Worm (Caenorhabditis elegans) whole organism, L4 larva: ENCODE data around the gene F56H9.9.

Experiments
- D1046.2 ChIP-seq: fragments of 200-800 bp; sonication (Bioruptor generic); IDR thresholded peaks from 2 replicates; pipeline ENCODE4 v1.3.6; 2022; ENCODE audit warnings: missing genetic modification characterization, missing compliant biosample characterization
- T26A8.4 ChIP-seq: fragments of 200-800 bp; sonication (Bioruptor generic); IDR thresholded peaks from 2 replicates; pipeline ENCODE4 v1.3.6; 2022; ENCODE audit warnings: missing genetic modification characterization, missing compliant biosample characterization
- Y5F2A.4 ChIP-seq: fragments of 200-800 bp; sonication (Bioruptor generic); optimal IDR thresholded peaks from 2 replicates; lab custom pipeline; 2018; ENCODE audit warnings: mild to moderate bottlenecking, missing genetic modification characterization, missing compliant biosample characterization
- ZK337.2 ChIP-seq: fragments of 200-800 bp; sonication (Bioruptor generic); IDR thresholded peaks from 2 replicates; pipeline ENCODE4 v1.3.6; 2022; ENCODE audit warnings: missing genetic modification reagents, missing genetic modification characterization, missing compliant biosample characterization
- aha-1 ChIP-seq: fragments of 150-350 bp; peaks from one replicate; lab custom pipeline; 2014; ENCODE audit warnings: missing biosample characterization, missing genetic modification characterization
- ama-1 ChIP-seq: fragments of 150-350 bp; optimal IDR thresholded peaks from 2 replicates; lab custom pipeline; 2014; ENCODE audit warnings: inconsistent platforms, mixed read lengths
- arid-1 ChIP-seq: fragments of 200-800 bp; sonication (Bioruptor generic); conservative IDR thresholded peaks from 2 replicates; pipeline ENCODE4 v1.3.6; 2022; ENCODE audit warnings: missing genetic modification reagents, missing genetic modification characterization, missing compliant biosample characterization
- ceh-20 ChIP-seq: fragments of 200-800 bp; sonication (Bioruptor generic); IDR thresholded peaks from 2 replicates; pipeline ENCODE4 v1.3.6; 2022; ENCODE audit warnings: missing genetic modification reagents, missing genetic modification characterization, missing compliant biosample characterization
- daf-19 ChIP-seq: fragments of 200-800 bp; sonication (Bioruptor generic); conservative IDR thresholded peaks from 2 replicates; pipeline ENCODE4 v1.3.6; 2022; ENCODE audit warnings: missing genetic modification characterization, missing compliant biosample characterization
- dmd-6 ChIP-seq: fragments of 200-800 bp; sonication (Bioruptor generic); IDR thresholded peaks from 2 replicates; pipeline ENCODE4 v1.3.6; 2022; ENCODE audit warnings: missing genetic modification reagents, missing genetic modification characterization, missing compliant biosample characterization
- duxl-1 ChIP-seq: sonication (generic microtip); optimal IDR thresholded peaks from 2 replicates; lab custom pipeline; 2016; ENCODE audit warnings: mild to moderate bottlenecking, missing genetic modification characterization, moderate library complexity, missing compliant biosample characterization; ENCODE audit not compliant: poor library complexity
- dve-1 ChIP-seq: sonication (generic microtip); optimal IDR thresholded peaks from 2 replicates; lab custom pipeline; 2017; ENCODE audit warnings: antibody characterized with exemption, mild to moderate bottlenecking, missing genetic modification characterization, missing compliant biosample characterization; ENCODE audit not compliant: insufficient read depth
- egl-27 ChIP-seq: sonication (generic microtip); optimal IDR thresholded peaks from 3 replicates; lab custom pipeline; 2017; ENCODE audit warnings: missing biosample characterization, missing genetic modification reagents, missing genetic modification characterization
- fkh-10 ChIP-seq: fragments of 150-350 bp; optimal IDR thresholded peaks from 2 replicates; lab custom pipeline; 2014; ENCODE audit warnings: missing biosample characterization, missing genetic modification reagents, missing genetic modification characterization
- gei-8 ChIP-seq: fragments of 200-800 bp; sonication (Bioruptor generic); optimal IDR thresholded peaks from 2 replicates; lab custom pipeline; 2018; ENCODE audit warnings: mild to moderate bottlenecking, missing genetic modification characterization, missing compliant biosample characterization
- hif-1 ChIP-seq, 2 experiments: sonication (generic microtip); optimal IDR thresholded peaks; 2 replicates each; lab custom pipeline; 2016 to 2017; ENCODE audit warnings: missing compliant biosample characterization in 2 of 2, missing genetic modification characterization in 2 of 2, missing genetic modification reagents in 2 of 2, missing genotype in 2 of 2, mild to moderate bottlenecking in 1 of 2
- hlh-30 ChIP-seq: sonication (generic microtip); optimal IDR thresholded peaks from 2 replicates; lab custom pipeline; 2017; ENCODE audit warnings: antibody characterized with exemption, mild to moderate bottlenecking, missing genetic modification characterization, missing compliant biosample characterization; ENCODE audit not compliant: insufficient read depth
- hmg-1.1 ChIP-seq: fragments of 200-800 bp; sonication (Bioruptor generic); IDR thresholded peaks from 2 replicates; pipeline ENCODE4 v1.3.6; 2022; ENCODE audit warnings: missing genetic modification reagents, missing genetic modification characterization, missing compliant biosample characterization
- lin-15B ChIP-seq: fragments of 150-350 bp; sonication (generic microtip); optimal IDR thresholded peaks from 3 replicates; lab custom pipeline; 2014; ENCODE audit warnings: missing biosample characterization, missing genetic modification characterization
- lir-3 ChIP-seq: sonication (generic microtip); optimal IDR thresholded peaks from 2 replicates; lab custom pipeline; 2016; ENCODE audit warnings: mild to moderate bottlenecking, missing genetic modification characterization, missing compliant biosample characterization
- madf-9 ChIP-seq: fragments of 200-800 bp; sonication (Bioruptor generic); conservative IDR thresholded peaks from 2 replicates; pipeline ENCODE4 v1.3.6; 2022; ENCODE audit warnings: missing genetic modification reagents, missing genetic modification characterization, missing compliant biosample characterization
- nhr-102 ChIP-seq: sonication (generic microtip); optimal IDR thresholded peaks from 2 replicates; lab custom pipeline; 2016; ENCODE audit warnings: mild to moderate bottlenecking, missing genetic modification characterization, moderate library complexity, missing compliant biosample characterization
- nhr-11 ChIP-seq: fragments of 150-350 bp; optimal IDR thresholded peaks from 2 replicates; lab custom pipeline; 2014; ENCODE audit warnings: missing biosample characterization, missing genetic modification characterization
- nhr-41 ChIP-seq: fragments of 200-800 bp; sonication (Bioruptor generic); IDR thresholded peaks from 2 replicates; pipeline ENCODE4 v1.3.6; 2022; ENCODE audit warnings: missing genetic modification reagents, missing genetic modification characterization, missing compliant biosample characterization
- nhr-42 ChIP-seq: fragments of 200-800 bp; sonication (Bioruptor generic); IDR thresholded peaks from 2 replicates; pipeline ENCODE4 v1.3.6; 2022; ENCODE audit warnings: missing genetic modification characterization, missing compliant biosample characterization
- nhr-48 ChIP-seq: sonication (generic microtip); optimal IDR thresholded peaks from 2 replicates; lab custom pipeline; 2016; ENCODE audit warnings: mild to moderate bottlenecking, missing genetic modification characterization, missing compliant biosample characterization
- nhr-76 ChIP-seq: fragments of 150-350 bp; optimal IDR thresholded peaks from 2 replicates; lab custom pipeline; 2014; ENCODE audit warnings: missing biosample characterization, missing genetic modification characterization
- php-3 ChIP-seq: fragments of 200-800 bp; sonication (Bioruptor generic); IDR thresholded peaks from 2 replicates; pipeline ENCODE4 v1.3.6; 2022; ENCODE audit warnings: missing genetic modification reagents, missing genetic modification characterization, missing compliant biosample characterization
- pqm-1 ChIP-seq: sonication (generic microtip); optimal IDR thresholded peaks from 2 replicates; lab custom pipeline; 2017; ENCODE audit warnings: missing biosample characterization, missing genetic modification characterization
- saeg-2 ChIP-seq: fragments of 200-800 bp; sonication (Bioruptor generic); IDR thresholded peaks from 2 replicates; pipeline ENCODE4 v1.3.6; 2022; ENCODE audit warnings: missing genetic modification reagents, missing genetic modification characterization, missing compliant biosample characterization
- sdz-12 ChIP-seq: fragments of 200-800 bp; sonication (Bioruptor generic); optimal IDR thresholded peaks from 2 replicates; lab custom pipeline; 2018; ENCODE audit warnings: mild to moderate bottlenecking, missing genetic modification characterization, missing compliant biosample characterization
- spr-3 ChIP-seq: fragments of 200-800 bp; sonication (Bioruptor generic); optimal IDR thresholded peaks from 2 replicates; lab custom pipeline; 2018; ENCODE audit warnings: mild to moderate bottlenecking, missing genetic modification characterization, missing compliant biosample characterization
- unc-130 ChIP-seq: sonication (generic microtip); optimal IDR thresholded peaks from 2 replicates; lab custom pipeline; 2016; ENCODE audit warnings: missing genetic modification reagents, missing genetic modification characterization, missing compliant biosample characterization
- zfp-3 ChIP-seq: fragments of 200-800 bp; sonication (Bioruptor generic); conservative IDR thresholded peaks from 2 replicates; pipeline ENCODE4 v1.3.6; 2022; ENCODE audit warnings: missing genetic modification reagents, missing genetic modification characterization, missing compliant biosample characterization
- zip-2 ChIP-seq: fragments of 150-350 bp; optimal IDR thresholded peaks from 2 replicates; lab custom pipeline; 2014; ENCODE audit warnings: missing biosample characterization, missing genetic modification characterization
- ztf-11 ChIP-seq: fragments of 150-350 bp; optimal IDR thresholded peaks from 2 replicates; lab custom pipeline; 2014; ENCODE audit warnings: missing biosample characterization, missing genetic modification characterization
- ztf-7 ChIP-seq: fragments of 150-350 bp; optimal IDR thresholded peaks from 2 replicates; lab custom pipeline; 2014; ENCODE audit warnings: missing biosample characterization, missing genetic modification characterization

F56H9.9 gene

ce11 chrV:12611029-12611428 is 13.2 kb downstream of the F56H9.9 start, which contains the start of gene cubn-1:
TSS of gene cubn-1 (plus strand) at chrV:12611329.
- TF ChIP-seq hmg-1.1 (GFP tag; lab: Robert Waterston, UW) = no peak

ce11 chrV:12609526-12609925 is 14.7 kb downstream of the F56H9.9 start, which contains the start of gene ZC116.1:
TSS of gene ZC116.1 (plus strand) at chrV:12609826.
- no peak for TF ChIP-seq ama-1 (lab: Kevin White, UChicago)
- no peak for TF ChIP-seq unc-130 (GFP tag; lab: Kevin White, UChicago)
- no peak for TF ChIP-seq arid-1 (GFP tag; lab: Robert Waterston, UW)
- TF ChIP-seq T26A8.4 (GFP tag; lab: Robert Waterston, UW) = no peak
- no peak for TF ChIP-seq Y5F2A.4 (GFP tag; lab: Kevin White, UChicago)
- no peak for TF ChIP-seq nhr-41 (GFP tag; lab: Robert Waterston, UW)
- TF ChIP-seq fkh-10 (GFP tag; lab: Kevin White, UChicago) = no peak
- no peak for TF ChIP-seq php-3 (GFP tag; lab: Robert Waterston, UW)
- TF ChIP-seq ceh-20 = no peak
- TF ChIP-seq pqm-1 (tag; lab: Kevin White, UChicago) = no peak
- no peak for TF ChIP-seq zip-2 (tag; lab: Kevin White, UChicago)
- no peak for TF ChIP-seq saeg-2 (GFP tag; lab: Robert Waterston, UW)
- TF ChIP-seq D1046.2 (GFP tag; lab: Robert Waterston, UW) = no peak
- no peak for TF ChIP-seq aha-1 (tag; lab: Kevin White, UChicago)
- no peak for TF ChIP-seq hif-1 (tag; optimal IDR thresholded peaks at IDR 0.05; lab: Kevin White, UChicago)
- no peak for TF ChIP-seq dve-1
- TF ChIP-seq nhr-102 = no peak
- TF ChIP-seq nhr-76 (tag; lab: Kevin White, UChicago) = no peak
- TF ChIP-seq ZK337.2 (GFP tag; lab: Robert Waterston, UW) = no peak

- no peak for TF ChIP-seq hif-1 (tag; optimal IDR thresholded peaks at IDR 0.05; lab: Kevin White, UChicago)
- TF ChIP-seq ztf-11 (tag; lab: Kevin White, UChicago) = no peak
- TF ChIP-seq zfp-3 (GFP tag; lab: Robert Waterston, UW) = no peak
- TF ChIP-seq daf-19 = no peak
- no peak for TF ChIP-seq dmd-6 (GFP tag; lab: Robert Waterston, UW)
- TF ChIP-seq nhr-76 (tag; lab: Kevin White, UChicago) = no peak
- no peak for TF ChIP-seq madf-9 (GFP tag; lab: Robert Waterston, UW)
- TF ChIP-seq hlh-30 (tag; lab: Kevin White, UChicago) = no peak
- no peak for TF ChIP-seq duxl-1 (tag; lab: Kevin White, UChicago)
- TF ChIP-seq spr-3 (GFP tag; lab: Kevin White, UChicago) = no peak
- no peak for TF ChIP-seq gei-8 (GFP tag; lab: Kevin White, UChicago)
- no peak for TF ChIP-seq nhr-42 (GFP tag; lab: Robert Waterston, UW)
- TF ChIP-seq nhr-11 (tag; lab: Kevin White, UChicago) = no peak
- no peak for TF ChIP-seq T26A8.4 (GFP tag; lab: Robert Waterston, UW)
- no peak for TF ChIP-seq ztf-7 (tag; lab: Kevin White, UChicago)
Observed at ce11 chrV:12608857-12609256, 15.4 kb downstream of the F56H9.9 start, which contains the start of gene ZC116.5. TSS of gene ZC116.5 (minus strand) at chrV:12608957.

- TF ChIP-seq zip-2 (tag; lab: Kevin White, UChicago) (no peak), nhr-102 (no peak), egl-27 (tag; lab: Kevin White, UChicago) (no peak), hif-1 (tag; optimal IDR thresholded peaks at IDR 0.05; lab: Kevin White, UChicago) (no peak), nhr-48 (no peak), nhr-41 (GFP tag; lab: Robert Waterston, UW) (no peak), sdz-12 (no peak), unc-130 (GFP tag; lab: Kevin White, UChicago) (no peak), lir-3 (tag; lab: Kevin White, UChicago) (no peak), lin-15B (tag; lab: Kevin White, UChicago) (no peak)
Observed at ce11 chrV:12607113-12607512, 17.2 kb downstream of the F56H9.9 start, which contains the start of gene erg-28. TSS of gene erg-28 (plus strand) at chrV:12607413.
